Worm (Caenorhabditis elegans): ENCODE measurements around the gene F35H8.4.

The F35H8.4 gene

DNA sequence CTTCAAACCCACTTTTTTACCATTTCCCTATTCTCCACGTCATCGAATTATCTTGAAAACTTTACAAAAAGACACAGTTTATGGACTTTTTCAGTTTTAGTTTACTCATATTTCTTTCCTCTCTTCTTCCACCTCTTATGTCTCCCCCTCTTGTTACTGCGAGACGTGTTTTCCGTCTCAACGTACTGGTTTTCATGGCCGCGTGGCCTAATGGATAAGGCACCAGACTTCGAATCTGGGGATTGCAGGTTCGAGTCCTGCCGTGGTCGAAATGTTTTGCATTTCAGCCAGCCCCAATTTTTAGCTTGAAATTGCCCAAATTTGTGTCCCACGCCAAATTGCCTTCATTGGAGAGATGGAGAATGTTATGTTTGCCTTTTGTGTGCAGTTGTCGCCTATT lies 6.2 kb upstream of the F35H8.4 start (continued):
- TF ChIP-seq B0019.2 (GFP tag; conservative IDR thresholded peaks at IDR 0.05) (no peak), madf-8 (GFP tag; conservative IDR thresholded peaks at IDR 0.05) (0 out of 2 replicates have a peak, but pooled peaks have one; percentile 32), madf-6 (GFP tag; IDR thresholded peaks at IDR 0.05) (peak; percentile 65), nhr-27 (tag; optimal IDR thresholded peaks at IDR 0.05) (no peak), let-607 (tag; optimal IDR thresholded peaks at IDR 0.05) (peak in 1 of 2 experiments; percentile 48), C17E4.6 (GFP tag; IDR thresholded peaks at IDR 0.05) (peak; percentile 49; the same call in 1 of the 2 replicates), K12H6.12 (tag; optimal IDR thresholded peaks at IDR 0.05) (peak; percentile 52), lin-35 (GFP tag; optimal IDR thresholded peaks at IDR 0.05) (peak in 1 of 3 experiments; percentile 3), akir-1 (GFP tag; optimal IDR thresholded peaks at IDR 0.05) (no peak), athp-1 (tag; optimal IDR thresholded peaks at IDR 0.05) (peak; percentile 68), unc-62 (GFP tag; optimal IDR thresholded peaks at IDR 0.05) (no peak), F23B12.7 (tag; optimal IDR thresholded peaks at IDR 0.05; ENCODE audit: insufficient read depth) (peak; percentile 84), hlh-12 (tag; optimal IDR thresholded peaks at IDR 0.05) (no peak), ztf-3 (GFP tag; optimal IDR thresholded peaks at IDR 0.05) (no peak), chd-7 (tag; optimal IDR thresholded peaks at IDR 0.05) (peak; percentile 80), K11D2.4 (GFP tag; IDR thresholded peaks at IDR 0.05) (0 out of 2 replicates have a peak, but pooled peaks have one; percentile 55), efl-1 (GFP tag; optimal IDR thresholded peaks at IDR 0.05) (no peak), T07F8.4 (tag; optimal IDR thresholded peaks at IDR 0.05) (peak; percentile 53), dpl-1 (GFP tag; optimal IDR thresholded peaks at IDR 0.05) (peak; percentile 0), Y56A3A.18 (GFP tag; IDR thresholded peaks at IDR 0.05) (peak; percentile 77; the same call in 1 of the 2 replicates), F49E8.2 (tag; optimal IDR thresholded peaks at IDR 0.05; ENCODE audit: insufficient read depth) (peak; percentile 45), mcd-1 (GFP tag; IDR thresholded peaks at IDR 0.05) (peak; percentile 63), Y53F4B.3 (GFP tag; IDR thresholded peaks at IDR 0.05) (no peak), attf-3 (GFP tag; conservative IDR thresholded peaks at IDR 0.05) (peak; percentile 72), snpc-1.3 (tag; optimal IDR thresholded peaks at IDR 0.05; ENCODE audit: insufficient read depth) (peak; percentile 55), cebp-1 (GFP tag; IDR thresholded peaks at IDR 0.05) (no peak), cebp-1 (tag; optimal IDR thresholded peaks at IDR 0.05) (peak; percentile 73), F33H1.4 (GFP tag; IDR thresholded peaks at IDR 0.05) (peak; percentile 46; the same call in 1 of the 2 replicates), ccch-3 (GFP tag; optimal IDR thresholded peaks at IDR 0.05) (no peak), mxl-1 (tag; optimal IDR thresholded peaks at IDR 0.05) (peak; percentile 90), pha-4 (tag; optimal IDR thresholded peaks at IDR 0.05) (no peak), ama-1 (optimal IDR thresholded peaks at IDR 0.05) (no peak), ama-1 (GFP tag; optimal IDR thresholded peaks at IDR 0.05) (peak in 1 of 2 experiments; percentile 85), lir-1 (GFP tag; conservative IDR thresholded peaks at IDR 0.05) (no peak), egl-18 (GFP tag; IDR thresholded peaks at IDR 0.05) (no peak), lin-40 (tag; optimal IDR thresholded peaks at IDR 0.05) (peak; percentile 62), sea-2 (GFP tag; IDR thresholded peaks at IDR 0.05) (no peak), F10E7.11 (tag; optimal IDR thresholded peaks at IDR 0.05) (no peak), dpff-1 (tag; optimal IDR thresholded peaks at IDR 0.05) (no peak), bed-1 (GFP tag; IDR thresholded peaks at IDR 0.05) (0 out of 2 replicates have a peak, but pooled peaks have one; percentile 57), attf-5 (GFP tag; optimal IDR thresholded peaks at IDR 0.05) (peak; percentile 61), Y67H2A.10 (GFP tag; conservative IDR thresholded peaks at IDR 0.05) (peak; percentile 46; the same call in 1 of the 2 replicates), snpc-3.4 (tag; optimal IDR thresholded peaks at IDR 0.05) (peak; percentile 88), ztf-26 (tag; optimal IDR thresholded peaks at IDR 0.05) (no peak), aptf-3 (GFP tag; IDR thresholded peaks at IDR 0.05) (no peak), unc-130 (GFP tag; optimal IDR thresholded peaks at IDR 0.05) (peak; percentile 49), Y79H2A.3 (GFP tag; conservative IDR thresholded peaks at IDR 0.05) (0 out of 2 replicates have a peak, but pooled peaks have one; percentile 51), tbx-9 (tag; optimal IDR thresholded peaks at IDR 0.05; ENCODE audit: borderline replicate concordance) (no peak)
